Worm (Caenorhabditis elegans) whole organism, midembryonic: ENCODE measurements around the gene faah-3.

Experiments
- T22C8.4 ChIP-seq: fragments of 200-800 bp; sonication (Bioruptor generic); IDR thresholded peaks from 2 replicates; pipeline ENCODE4 v1.3.6; 2022; ENCODE audit warnings: missing genetic modification characterization, missing compliant biosample characterization
- cog-1 ChIP-seq: sonication (generic microtip); optimal IDR thresholded peaks from 2 replicates; lab custom pipeline; 2016; ENCODE audit warnings: missing genetic modification characterization, missing compliant biosample characterization
- flt-1 ChIP-seq: fragments of 200-800 bp; sonication (Bioruptor generic); IDR thresholded peaks from 2 replicates; pipeline ENCODE4 v1.3.6; 2022; ENCODE audit warnings: missing genetic modification characterization, missing compliant biosample characterization
- klf-2 ChIP-seq: fragments of 200-800 bp; sonication (Bioruptor generic); conservative IDR thresholded peaks from 2 replicates; pipeline ENCODE4 v1.3.6; 2022; ENCODE audit warnings: missing genetic modification reagents, missing genetic modification characterization, missing compliant biosample characterization
- med-1 ChIP-seq: sonication (generic microtip); optimal IDR thresholded peaks from 2 replicates; lab custom pipeline; 2017; ENCODE audit warnings: missing genetic modification characterization, mild to moderate bottlenecking, missing compliant biosample characterization, antibody characterized with exemption, missing genetic modification reagents; ENCODE audit not compliant: insufficient read depth
- ref-1 ChIP-seq: fragments of 200-800 bp; sonication (Bioruptor generic); conservative IDR thresholded peaks from 2 replicates; pipeline ENCODE4 v1.3.6; 2022; ENCODE audit warnings: missing genetic modification reagents, missing genetic modification characterization, missing compliant biosample characterization
- tab-1 ChIP-seq: fragments of 200-800 bp; sonication (Bioruptor generic); IDR thresholded peaks from 2 replicates; pipeline ENCODE4 v1.3.6; 2022; ENCODE audit warnings: missing genetic modification characterization, missing compliant biosample characterization
- ztf-23 ChIP-seq: fragments of 200-800 bp; sonication (Bioruptor generic); IDR thresholded peaks from 2 replicates; pipeline ENCODE4 v1.3.6; 2022; ENCODE audit warnings: missing genetic modification reagents, missing genetic modification characterization, missing compliant biosample characterization
- ztf-29 ChIP-seq: fragments of 200-800 bp; sonication (Bioruptor generic); IDR thresholded peaks from 2 replicates; pipeline ENCODE4 v1.3.6; 2022; ENCODE audit warnings: missing genetic modification reagents, missing genetic modification characterization, missing compliant biosample characterization

DNA sequence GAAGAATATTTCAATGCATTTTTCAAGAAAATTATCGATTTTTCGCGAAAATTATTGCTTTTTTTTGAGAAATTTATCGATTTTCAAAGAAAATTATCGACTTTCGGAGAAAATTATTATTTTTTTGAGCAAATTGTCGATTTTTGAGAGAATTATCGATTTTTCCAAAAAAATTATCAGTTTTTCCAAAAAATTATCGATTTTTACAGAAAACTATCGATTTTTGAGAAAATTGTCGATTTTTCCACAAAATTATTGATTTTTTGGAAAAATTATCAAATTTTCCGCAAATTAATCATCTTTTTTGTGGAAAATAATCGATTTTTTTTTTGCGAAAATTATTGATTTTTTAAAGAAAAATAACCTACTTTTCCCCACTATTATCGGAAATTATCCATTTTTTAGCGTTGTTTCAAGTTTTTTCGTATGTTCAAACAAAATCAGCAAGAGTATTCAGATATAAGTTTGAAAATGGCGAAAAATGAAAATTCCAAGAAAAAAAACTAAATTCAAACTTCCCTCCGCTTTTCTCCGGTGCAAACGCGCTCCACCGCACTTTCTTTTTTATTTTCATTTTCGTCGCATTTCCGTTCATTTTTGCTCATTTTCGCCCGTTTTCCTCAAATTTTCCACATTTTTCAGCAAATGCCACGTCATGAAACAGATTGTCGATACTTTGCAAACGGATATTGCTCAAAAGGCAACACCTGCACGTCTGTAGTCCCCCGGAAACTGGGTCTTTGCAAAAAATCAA is 46.4 kb upstream of the faah-3 start, which contains the start of gene lep-2:
- TF ChIP-seq flt-1 (GFP tag; lab: Robert Waterston, UW), result no peak
- no peak for TF ChIP-seq tab-1 (GFP tag; lab: Robert Waterston, UW)
- peak; percentile 83 for TF ChIP-seq T22C8.4
- no peak for TF ChIP-seq med-1
- no peak for TF ChIP-seq klf-2 (GFP tag; lab: Robert Waterston, UW)
- no peak for TF ChIP-seq cog-1
- TF ChIP-seq ztf-23, result no peak
- TF ChIP-seq ztf-29 (GFP tag; lab: Robert Waterston, UW), result no peak
- TF ChIP-seq ref-1, result no peak
